Worm (Caenorhabditis elegans): ENCODE data around the gene Y19D2B.2.
"Not testable (repeated sequence)": the region's sequence is repeated elsewhere in the genome, so short reads cannot be mapped to it uniquely, and the experiment has no call there.

DNA sequence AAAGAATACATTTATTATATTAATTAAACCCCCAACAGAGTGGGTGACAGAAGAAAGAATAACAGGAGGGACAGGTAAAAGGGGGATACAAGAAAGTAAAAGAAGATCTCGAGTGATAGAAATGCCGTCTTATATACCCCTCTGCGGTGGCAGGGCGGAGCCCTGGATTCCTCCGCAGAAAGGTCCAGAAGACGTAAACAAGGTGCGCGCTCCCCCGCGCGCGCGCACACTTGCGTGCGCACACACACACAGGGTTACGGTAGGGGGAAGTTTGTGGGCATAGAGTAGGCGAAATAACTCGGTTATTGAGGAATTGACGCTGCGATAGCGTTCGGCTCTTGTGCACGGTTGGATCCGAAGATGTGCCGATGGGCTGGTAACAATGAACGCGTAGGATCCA, 17.9 kb downstream of the Y19D2B.2 start, which contains the start of gene R03D7.15:
- not testable (repeated sequence) for TF ChIP-seq nhr-232 (tag; optimal IDR thresholded peaks at IDR 0.05); pag-3 (tag; optimal IDR thresholded peaks at IDR 0.05; ENCODE audit: borderline replicate concordance); tbx-2 (tag; optimal IDR thresholded peaks at IDR 0.05); mec-3 (tag; optimal IDR thresholded peaks at IDR 0.05; ENCODE audit: borderline replicate concordance)
